Worm (Caenorhabditis elegans) whole organism, L1 larva: ENCODE results near the gene cut-3.

ENCODE experiments used
- C04F5.9 ChIP-seq: sonication (generic microtip); optimal IDR thresholded peaks from 2 replicates; lab custom pipeline; 2016; ENCODE audit warnings: missing genetic modification characterization, missing compliant biosample characterization
- C16A3.4 ChIP-seq: fragments of 150-350 bp; optimal IDR thresholded peaks from 2 replicates; lab custom pipeline; 2014; ENCODE audit warnings: missing biosample characterization, missing genetic modification characterization
- F16B12.6 ChIP-seq: fragments of 150-350 bp; optimal IDR thresholded peaks from 2 replicates; lab custom pipeline; 2014; ENCODE audit warnings: missing biosample characterization, missing genetic modification characterization
- alr-1 ChIP-seq: fragments of 200-800 bp; sonication (Bioruptor generic); optimal IDR thresholded peaks from 2 replicates; lab custom pipeline; 2018; ENCODE audit warnings: borderline replicate concordance, mild to moderate bottlenecking, missing genetic modification characterization, missing compliant biosample characterization
- ama-1 ChIP-seq: fragments of 150-350 bp; optimal IDR thresholded peaks from 2 replicates; lab custom pipeline; 2014
- ceh-8 ChIP-seq: fragments of 200-800 bp; sonication (Bioruptor generic); optimal IDR thresholded peaks from 2 replicates; lab custom pipeline; 2018; ENCODE audit warnings: mild to moderate bottlenecking, missing genetic modification characterization, moderate library complexity, missing compliant biosample characterization
- ceh-88 ChIP-seq: fragments of 200-800 bp; sonication (Bioruptor generic); IDR thresholded peaks from 2 replicates; pipeline ENCODE4 v1.3.6; 2022; ENCODE audit warnings: missing genetic modification characterization, missing compliant biosample characterization
- ces-1 ChIP-seq: fragments of 150-350 bp; optimal IDR thresholded peaks from 2 replicates; lab custom pipeline; 2014; ENCODE audit warnings: missing biosample characterization, missing genetic modification reagents, missing genetic modification characterization
- dpl-1 ChIP-seq, 3 experiments: fragments of 150-350 bp in 2 of 3; sonication (generic microtip) in 1 of 3; optimal IDR thresholded peaks; 2 replicates each; lab custom pipeline; 2014 to 2017; ENCODE audit warnings: missing biosample characterization in 3 of 3, missing genetic modification characterization in 3 of 3, missing genetic modification reagents in 3 of 3
- efl-1 ChIP-seq, 4 experiments: fragments of 150-350 bp; optimal IDR thresholded peaks in 3 of 4; peaks in 1 of 4; 1 replicate in 1 of 4; 2 replicates in 3 of 4; lab custom pipeline; 2014; ENCODE audit warnings: missing biosample characterization in 2 of 4, missing genetic modification characterization in 2 of 4, missing genetic modification reagents in 2 of 4
- egl-27 ChIP-seq, 2 experiments: fragments of 150-350 bp in 1 of 2; sonication (generic microtip); optimal IDR thresholded peaks; 3 replicates each; lab custom pipeline; 2017 to 2018; ENCODE audit warnings: missing biosample characterization in 2 of 2, missing genetic modification characterization in 2 of 2, missing genetic modification reagents in 2 of 2
- elt-2 ChIP-seq: sonication (generic microtip); optimal IDR thresholded peaks from 2 replicates; lab custom pipeline; 2016; ENCODE audit warnings: missing genetic modification characterization, mild to moderate bottlenecking, inconsistent platforms, missing compliant biosample characterization, missing genetic modification reagents
- fkh-8 ChIP-seq: sonication (generic microtip); optimal IDR thresholded peaks from 2 replicates; lab custom pipeline; 2016; ENCODE audit warnings: mild to moderate bottlenecking, missing genetic modification characterization, missing compliant biosample characterization
- grh-1 ChIP-seq: fragments of 200-800 bp; sonication (Bioruptor generic); IDR thresholded peaks from 2 replicates; pipeline ENCODE4 v1.3.6; 2022; ENCODE audit warnings: missing genetic modification reagents, missing genetic modification characterization, missing compliant biosample characterization
- jun-1 ChIP-seq: fragments of 150-350 bp; optimal IDR thresholded peaks from 2 replicates; lab custom pipeline; 2014; ENCODE audit warnings: missing biosample characterization, missing genetic modification reagents, missing genetic modification characterization
- lin-13 ChIP-seq: fragments of 150-350 bp; optimal IDR thresholded peaks from 2 replicates; lab custom pipeline; 2014; ENCODE audit warnings: missing biosample characterization, missing genetic modification reagents, missing genetic modification characterization
- lin-15B ChIP-seq: fragments of 150-350 bp; sonication (generic microtip); optimal IDR thresholded peaks from 3 replicates; lab custom pipeline; 2014; ENCODE audit warnings: missing biosample characterization, missing genetic modification characterization
- lsy-2 ChIP-seq, 2 experiments: fragments of 150-350 bp; optimal IDR thresholded peaks; 2 replicates each; lab custom pipeline; 2014; ENCODE audit warnings: missing biosample characterization in 2 of 2, missing genetic modification characterization in 2 of 2
- mef-2 ChIP-seq: fragments of 150-350 bp; optimal IDR thresholded peaks from 2 replicates; lab custom pipeline; 2014; ENCODE audit warnings: missing biosample characterization, missing genetic modification characterization
- mep-1 ChIP-seq: fragments of 150-350 bp; optimal IDR thresholded peaks from 2 replicates; lab custom pipeline; 2014; ENCODE audit warnings: missing biosample characterization, missing genetic modification characterization
- nhr-11 ChIP-seq: fragments of 150-350 bp; optimal IDR thresholded peaks from 2 replicates; lab custom pipeline; 2014; ENCODE audit warnings: missing biosample characterization, missing genetic modification characterization
- nhr-12 ChIP-seq: sonication (generic microtip); optimal IDR thresholded peaks from 2 replicates; lab custom pipeline; 2017; ENCODE audit warnings: missing biosample characterization, missing genetic modification characterization
- nhr-28 ChIP-seq: fragments of 150-350 bp; optimal IDR thresholded peaks from 2 replicates; lab custom pipeline; 2014; ENCODE audit warnings: missing biosample characterization, missing genetic modification characterization
- nhr-76 ChIP-seq: sonication (generic microtip); optimal IDR thresholded peaks from 2 replicates; lab custom pipeline; 2017; ENCODE audit warnings: missing biosample characterization, missing genetic modification characterization
- pqm-1 ChIP-seq: sonication (generic microtip); optimal IDR thresholded peaks from 3 replicates; lab custom pipeline; 2017; ENCODE audit warnings: missing biosample characterization, missing genetic modification characterization
- rnt-1 ChIP-seq: sonication (generic microtip); optimal IDR thresholded peaks from 2 replicates; lab custom pipeline; 2016; ENCODE audit warnings: mild to moderate bottlenecking, missing genetic modification characterization, moderate library complexity, missing compliant biosample characterization
- skn-1 ChIP-seq: fragments of 150-350 bp; optimal IDR thresholded peaks from 2 replicates; lab custom pipeline; 2014; ENCODE audit warnings: missing biosample characterization, missing genetic modification characterization
- snu-23 ChIP-seq: sonication (generic microtip); optimal IDR thresholded peaks from 2 replicates; lab custom pipeline; 2016; ENCODE audit warnings: missing genetic modification characterization, missing compliant biosample characterization
- sup-37 ChIP-seq: fragments of 200-800 bp; sonication (Bioruptor generic); optimal IDR thresholded peaks from 2 replicates; lab custom pipeline; 2018; ENCODE audit warnings: mild to moderate bottlenecking, missing genetic modification characterization, missing compliant biosample characterization
- swsn-7 ChIP-seq: sonication (generic microtip); optimal IDR thresholded peaks from 2 replicates; lab custom pipeline; 2016; ENCODE audit warnings: missing genetic modification characterization, missing compliant biosample characterization
- tbx-2 ChIP-seq: sonication (generic microtip); optimal IDR thresholded peaks from 2 replicates; lab custom pipeline; 2016; ENCODE audit warnings: missing genetic modification characterization, missing compliant biosample characterization
- unc-30 ChIP-seq: sonication (generic microtip); optimal IDR thresholded peaks from 2 replicates; lab custom pipeline; 2017; ENCODE audit warnings: missing biosample characterization, missing genetic modification characterization
- unc-98 ChIP-seq: fragments of 200-800 bp; sonication (Bioruptor generic); IDR thresholded peaks from 2 replicates; pipeline ENCODE4 v1.3.6; 2022; ENCODE audit warnings: missing genetic modification characterization, missing compliant biosample characterization
- vab-15 ChIP-seq: sonication (generic microtip); optimal IDR thresholded peaks from 2 replicates; lab custom pipeline; 2017; ENCODE audit warnings: missing genotype, mild to moderate bottlenecking, missing genetic modification characterization, missing compliant biosample characterization
- zag-1 ChIP-seq: fragments of 150-350 bp; optimal IDR thresholded peaks from 2 replicates; lab custom pipeline; 2014; ENCODE audit warnings: missing biosample characterization, missing genetic modification characterization

cut-3 gene

ce11 chrII:8405303-8405702 lies 41.3 kb downstream of the cut-3 start, which contains the start of gene ubc-24:
TSS of gene ubc-24 (plus strand) at chrII:8405603.
- no peak for TF ChIP-seq nhr-12
- no peak for TF ChIP-seq zag-1 (tag; lab: Kevin White, UChicago)

ce11 chrII:8404748-8405147 lies 41.9 kb downstream of the cut-3 start, which contains the start of gene skpo-1:
TSS of gene skpo-1 (minus strand) at chrII:8404848.
- no peak for TF ChIP-seq dpl-1 (GFP tag; optimal IDR thresholded peaks at IDR 0.05; lab: Kevin White, UChicago)
- TF ChIP-seq fkh-8: no peak
- no peak for TF ChIP-seq efl-1 (optimal IDR thresholded peaks at IDR 0.05; lab: Kevin White, UChicago)
- TF ChIP-seq efl-1 (GFP tag; optimal IDR thresholded peaks at IDR 0.05 in 1 of 2; lab: Kevin White, UChicago): peak in 1 of 2 experiments; percentile 10

DNA sequence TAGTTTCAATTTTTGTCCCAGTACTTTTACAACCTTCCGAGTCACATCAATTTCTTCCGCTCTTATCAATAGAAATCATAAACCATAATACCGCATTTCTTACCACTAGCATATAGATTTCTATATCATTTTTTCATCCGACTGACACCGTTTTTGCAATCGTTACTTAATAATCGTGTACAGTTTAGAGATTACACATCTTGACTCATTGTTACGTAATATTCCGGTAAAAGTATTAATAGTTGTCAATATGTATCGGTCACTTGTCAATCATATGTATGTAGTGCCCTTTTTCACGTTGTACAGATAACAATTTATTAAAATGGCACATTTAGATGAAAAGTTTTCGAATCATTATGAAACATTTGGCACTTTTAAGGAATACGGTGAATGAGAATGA lies 46.6 kb downstream of the cut-3 start:
- no peak for TF ChIP-seq pqm-1 (tag; lab: Kevin White, UChicago)
- no peak for TF ChIP-seq lin-15B (tag; lab: Kevin White, UChicago)
- peak; percentile 77 for TF ChIP-seq elt-2 (tag; lab: Kevin White, UChicago)
- TF ChIP-seq jun-1: peak; percentile 48
- no peak for TF ChIP-seq unc-98 (GFP tag; lab: Robert Waterston, UW)
- no peak for TF ChIP-seq F16B12.6
- TF ChIP-seq rnt-1: no peak
- no peak for TF ChIP-seq sup-37 (GFP tag; lab: Kevin White, UChicago)
- TF ChIP-seq vab-15 (tag; lab: Kevin White, UChicago): no peak
- TF ChIP-seq nhr-28: no peak
- no peak for TF ChIP-seq fkh-8
- no peak for TF ChIP-seq nhr-11 (tag; lab: Kevin White, UChicago)

ce11 chrII:8399064-8399463 lies 47.6 kb downstream of the cut-3 start, which contains the start of gene dod-23:
TSS of gene dod-23 (minus strand) at chrII:8399164.
- no peak for TF ChIP-seq mef-2 (tag; lab: Kevin White, UChicago)
- no peak for TF ChIP-seq ceh-88 (GFP tag; lab: Robert Waterston, UW)
- no peak for TF ChIP-seq egl-27 (tag; optimal IDR thresholded peaks at IDR 0.05; lab: Kevin White, UChicago)
- no peak for TF ChIP-seq lin-13 (GFP tag; lab: Kevin White, UChicago)
- TF ChIP-seq elt-2 (tag; lab: Kevin White, UChicago): no peak
- no peak for TF ChIP-seq rnt-1
- no peak for TF ChIP-seq C04F5.9 (tag; lab: Kevin White, UChicago)
- no peak for TF ChIP-seq zag-1 (tag; lab: Kevin White, UChicago)
- no peak for TF ChIP-seq lin-15B (tag; lab: Kevin White, UChicago)
- TF ChIP-seq pqm-1 (tag; lab: Kevin White, UChicago): no peak
- TF ChIP-seq dpl-1 (GFP tag; optimal IDR thresholded peaks at IDR 0.05; lab: Kevin White, UChicago): no peak
- no peak for TF ChIP-seq ama-1 (lab: Kevin White, UChicago)
- TF ChIP-seq grh-1 (GFP tag; lab: Robert Waterston, UW): no peak
- no peak for TF ChIP-seq unc-30 (tag; lab: Kevin White, UChicago)
- no peak for TF ChIP-seq tbx-2 (tag; lab: Kevin White, UChicago)
- TF ChIP-seq ces-1: no peak
- no peak for TF ChIP-seq lsy-2 (tag; optimal IDR thresholded peaks at IDR 0.05; lab: Kevin White, UChicago)
- TF ChIP-seq snu-23: no peak
- TF ChIP-seq fkh-8: no peak
- no peak for TF ChIP-seq C16A3.4 (tag; lab: Kevin White, UChicago)

DNA sequence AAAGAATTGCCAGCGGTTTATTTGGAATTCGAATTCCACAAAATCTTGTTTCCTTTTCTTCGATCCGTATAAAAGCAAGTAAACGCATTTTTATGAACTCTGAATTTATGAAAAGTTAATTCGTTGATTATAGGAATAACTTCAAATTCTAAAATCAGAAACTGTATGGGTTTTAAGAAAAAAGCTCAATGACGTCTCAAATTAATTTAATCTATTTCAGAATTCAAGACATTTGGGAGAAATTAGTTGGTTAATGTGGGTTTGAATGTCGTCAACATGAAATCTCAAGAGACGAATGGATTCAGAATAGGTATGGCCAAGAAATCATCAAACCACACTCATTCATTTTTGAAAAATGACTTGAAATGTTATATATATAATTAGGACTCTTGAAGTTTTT lies 50.6 kb downstream of the cut-3 start, which contains the start of gene F49E12.7:
Gene F49E12.7, minus strand, starts transcription at position 101 of the 400 bp plus-strand sequence.
- TF ChIP-seq mep-1 (tag; lab: Kevin White, UChicago) (no peak), nhr-76 (tag; lab: Kevin White, UChicago) (no peak), ceh-8 (GFP tag; lab: Kevin White, UChicago) (peak; percentile 47), swsn-7 (tag; lab: Kevin White, UChicago) (no peak), alr-1 (tag; lab: Kevin White, UChicago) (no peak), jun-1 (no peak), C04F5.9 (tag; lab: Kevin White, UChicago) (no peak), skn-1 (tag; lab: Kevin White, UChicago) (no peak)
